Worm (Caenorhabditis elegans) whole organism, L4 larva: Measurements from ENCODE around the gene clec-139.
A peak's percentile ranks its signal among the peaks of the same experiment; 100 is the strongest.

ENCODE experiments used
- T20F7.1 ChIP-seq: fragments of 200-800 bp; sonication (Bioruptor generic); optimal IDR thresholded peaks from 2 replicates; lab custom pipeline; 2018; ENCODE audit warnings: mild to moderate bottlenecking, missing genetic modification characterization, missing compliant biosample characterization
- dpl-1 ChIP-seq: fragments of 150-350 bp; optimal IDR thresholded peaks from 2 replicates; lab custom pipeline; 2014; ENCODE audit warnings: missing biosample characterization, missing genetic modification reagents, missing genetic modification characterization
- fkh-10 ChIP-seq: fragments of 150-350 bp; optimal IDR thresholded peaks from 2 replicates; lab custom pipeline; 2014; ENCODE audit warnings: missing biosample characterization, missing genetic modification reagents, missing genetic modification characterization
- mdl-1 ChIP-seq, 2 experiments: fragments of 150-350 bp in 1 of 2; sonication (generic microtip) in 1 of 2; optimal IDR thresholded peaks; 2 replicates each; lab custom pipeline; 2014 to 2017; ENCODE audit warnings: missing biosample characterization in 2 of 2, missing genetic modification characterization in 2 of 2
- nhr-11 ChIP-seq: fragments of 150-350 bp; optimal IDR thresholded peaks from 2 replicates; lab custom pipeline; 2014; ENCODE audit warnings: missing biosample characterization, missing genetic modification characterization
- nhr-28 ChIP-seq: fragments of 150-350 bp; optimal IDR thresholded peaks from 2 replicates; lab custom pipeline; 2014; ENCODE audit warnings: missing biosample characterization, missing genetic modification characterization
- pqm-1 ChIP-seq: sonication (generic microtip); optimal IDR thresholded peaks from 2 replicates; lab custom pipeline; 2017; ENCODE audit warnings: missing biosample characterization, missing genetic modification characterization
- skn-1 ChIP-seq: fragments of 150-350 bp; optimal IDR thresholded peaks from 2 replicates; lab custom pipeline; 2014; ENCODE audit warnings: missing biosample characterization, missing genetic modification characterization
- snpc-4 ChIP-seq: fragments of 150-350 bp; optimal IDR thresholded peaks from 2 replicates; lab custom pipeline; 2014; ENCODE audit warnings: missing biosample characterization, missing genetic modification characterization
- unc-39 ChIP-seq: sonication (generic microtip); optimal IDR thresholded peaks from 2 replicates; lab custom pipeline; 2017; ENCODE audit warnings: missing biosample characterization, missing genetic modification characterization
- unc-62 ChIP-seq, 3 experiments: fragments of 150-350 bp in 1 of 3; sonication (generic microtip); optimal IDR thresholded peaks in 2 of 3; peaks in 1 of 3; 1 replicate in 1 of 3; 2 replicates in 2 of 3; lab custom pipeline; 2014 to 2017; ENCODE audit warnings: missing biosample characterization in 3 of 3, missing genetic modification characterization in 3 of 3, missing genetic modification reagents in 3 of 3, missing genotype in 1 of 3
- vab-7 ChIP-seq: fragments of 200-800 bp; sonication (Bioruptor generic); IDR thresholded peaks from 2 replicates; pipeline ENCODE4 v1.3.6; 2022; ENCODE audit warnings: missing genetic modification reagents, missing genetic modification characterization, missing compliant biosample characterization
- ztf-11 ChIP-seq: fragments of 150-350 bp; optimal IDR thresholded peaks from 2 replicates; lab custom pipeline; 2014; ENCODE audit warnings: missing biosample characterization, missing genetic modification characterization

- TF ChIP-seq T20F7.1 (GFP tag; lab: Kevin White, UChicago) (no peak), pqm-1 (no peak), ztf-11 (no peak), fkh-10 (no peak), skn-1 (tag; lab: Kevin White, UChicago) (no peak), snpc-4 (tag; lab: Kevin White, UChicago) (no peak), unc-62 (GFP tag; optimal IDR thresholded peaks at IDR 0.05 in 1 of 2; lab: Kevin White, UChicago) (peak in 1 of 2 experiments; percentile 90), unc-62 (tag; optimal IDR thresholded peaks at IDR 0.05; lab: Kevin White, UChicago) (no peak), unc-39 (tag; lab: Kevin White, UChicago) (no peak), mdl-1 (tag; optimal IDR thresholded peaks at IDR 0.05; lab: Kevin White, UChicago) (no peak), nhr-28 (no peak), vab-7 (GFP tag; lab: Robert Waterston, UW) (no peak), dpl-1 (GFP tag; lab: Kevin White, UChicago) (no peak), nhr-11 (tag; lab: Kevin White, UChicago) (no peak)
These were observed 9.9 kb upstream of the clec-139 start for ce11 chrII:4631479-4631878.
